Worm (Caenorhabditis elegans) whole organism, young adult: Measurements from ENCODE around the gene C09B8.3.

Experiments used
- ZK185.1 ChIP-seq: sonication (generic microtip); optimal IDR thresholded peaks from 2 replicates; lab custom pipeline; 2016; ENCODE audit warnings: mild to moderate bottlenecking, missing genetic modification characterization, missing compliant biosample characterization; ENCODE audit not compliant: poor library complexity, severe bottlenecking
- ama-1 ChIP-seq, 3 experiments: fragments of 150-350 bp in 1 of 3; sonication (generic microtip) in 2 of 3; optimal IDR thresholded peaks; 2 replicates each; lab custom pipeline; 2014 to 2018; ENCODE audit warnings: missing biosample characterization in 2 of 3, missing genetic modification characterization in 2 of 3, missing genetic modification reagents in 2 of 3
- atf-7 ChIP-seq: sonication (generic microtip); optimal IDR thresholded peaks from 2 replicates; lab custom pipeline; 2017; ENCODE audit warnings: mild to moderate bottlenecking, missing genetic modification characterization, missing compliant biosample characterization
- attf-6 ChIP-seq: fragments of 200-800 bp; sonication (Bioruptor generic); IDR thresholded peaks from 2 replicates; pipeline ENCODE4 v1.3.6; 2022; ENCODE audit warnings: missing genetic modification reagents, missing genetic modification characterization, missing compliant biosample characterization
- ceh-40 ChIP-seq: fragments of 200-800 bp; sonication (Bioruptor generic); IDR thresholded peaks from 2 replicates; pipeline ENCODE4 v1.3.6; 2022; ENCODE audit warnings: missing genetic modification characterization, missing compliant biosample characterization
- egl-18 ChIP-seq: fragments of 200-800 bp; sonication (Bioruptor generic); IDR thresholded peaks from 2 replicates; pipeline ENCODE4 v1.3.6; 2022; ENCODE audit warnings: missing genetic modification reagents, missing genetic modification characterization, missing compliant biosample characterization
- madf-6 ChIP-seq: fragments of 200-800 bp; sonication (Bioruptor generic); IDR thresholded peaks from 2 replicates; pipeline ENCODE4 v1.3.6; 2022; ENCODE audit warnings: missing genetic modification reagents, missing genetic modification characterization, missing compliant biosample characterization
- mcd-1 ChIP-seq: fragments of 200-800 bp; sonication (Bioruptor generic); IDR thresholded peaks from 2 replicates; pipeline ENCODE4 v1.3.6; 2022; ENCODE audit warnings: missing genetic modification reagents, missing genetic modification characterization, missing compliant biosample characterization
- zfh-2 ChIP-seq: fragments of 200-800 bp; sonication (Bioruptor generic); conservative IDR thresholded peaks from 2 replicates; pipeline ENCODE4 v1.3.6; 2022; ENCODE audit warnings: missing genetic modification reagents, missing genetic modification characterization, missing compliant biosample characterization

DNA sequence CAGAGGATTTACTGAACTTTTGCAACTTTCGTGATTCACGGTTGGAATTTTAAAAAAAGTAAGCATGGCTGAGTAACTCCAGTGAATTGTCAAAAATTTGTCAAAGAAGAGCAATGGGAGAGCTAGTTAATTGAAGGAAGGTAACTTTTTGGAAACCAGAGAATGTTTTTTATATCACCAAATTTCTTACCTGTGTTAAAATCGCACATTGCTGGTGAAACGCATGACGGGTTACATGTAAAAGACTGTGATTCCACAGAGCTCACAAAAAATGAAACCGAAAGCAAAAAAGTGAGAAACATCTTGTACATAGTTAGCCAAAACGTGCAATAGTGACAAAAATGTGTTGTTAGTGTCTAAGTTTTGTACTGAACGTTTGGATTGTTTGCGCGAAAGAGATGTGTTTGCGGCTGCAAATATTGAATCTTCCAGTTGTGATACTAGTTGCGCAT lies 11.3 kb downstream of the C09B8.3 start, which contains the start of gene F22F4.9:
- TF ChIP-seq atf-7 = no peak
- no peak for TF ChIP-seq ZK185.1 (tag; lab: Kevin White, UChicago)
- no peak for TF ChIP-seq zfh-2 (GFP tag; lab: Robert Waterston, UW)
- no peak for TF ChIP-seq attf-6 (GFP tag; lab: Robert Waterston, UW)
- TF ChIP-seq ceh-40 (GFP tag; lab: Robert Waterston, UW) = no peak
- TF ChIP-seq madf-6 (GFP tag; lab: Robert Waterston, UW) = no peak
- no peak for TF ChIP-seq ama-1 (optimal IDR thresholded peaks at IDR 0.05; lab: Kevin White, UChicago)
- TF ChIP-seq ama-1 (GFP tag; optimal IDR thresholded peaks at IDR 0.05; lab: Kevin White, UChicago) = no peak
- no peak for TF ChIP-seq egl-18 (GFP tag; lab: Robert Waterston, UW)
- no peak for TF ChIP-seq mcd-1 (GFP tag; lab: Robert Waterston, UW)
